Fruit fly (Drosophila melanogaster): ENCODE measurements around the gene PolE1.

DNA sequence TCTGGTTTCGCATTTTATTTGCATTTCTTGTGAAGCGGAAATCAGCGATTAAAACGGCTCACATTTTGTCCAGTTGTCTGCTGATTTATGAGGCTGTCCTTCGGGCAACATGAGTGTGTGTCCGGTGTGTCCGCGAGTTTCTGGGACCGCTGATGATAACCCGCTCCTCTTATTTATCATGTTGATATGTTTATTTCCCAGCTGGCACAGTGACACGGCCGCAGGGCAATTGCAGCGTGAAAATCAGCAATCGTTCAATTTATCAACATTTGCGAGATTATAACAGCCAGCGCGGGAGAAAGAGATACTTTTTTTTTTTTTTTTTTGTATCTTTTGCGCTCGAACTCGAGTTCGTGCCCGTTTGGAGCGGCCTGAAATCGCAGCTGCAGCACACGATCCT lies 12.4 kb downstream of the PolE1 start:
- TF ChIP-seq psq (optimal IDR thresholded peaks at IDR 0.05) (no peak), Myc (optimal IDR thresholded peaks at IDR 0.05) (no peak)
